Worm (Caenorhabditis elegans) whole organism, midembryonic: ENCODE data around the gene let-4.

Experiments
- T22C8.4 ChIP-seq: fragments of 200-800 bp; sonication (Bioruptor generic); IDR thresholded peaks from 2 replicates; pipeline ENCODE4 v1.3.6; 2022; ENCODE audit warnings: missing genetic modification characterization, missing compliant biosample characterization
- cog-1 ChIP-seq: sonication (generic microtip); optimal IDR thresholded peaks from 2 replicates; lab custom pipeline; 2016; ENCODE audit warnings: missing genetic modification characterization, missing compliant biosample characterization
- flt-1 ChIP-seq: fragments of 200-800 bp; sonication (Bioruptor generic); IDR thresholded peaks from 2 replicates; pipeline ENCODE4 v1.3.6; 2022; ENCODE audit warnings: missing genetic modification characterization, missing compliant biosample characterization
- klf-2 ChIP-seq: fragments of 200-800 bp; sonication (Bioruptor generic); conservative IDR thresholded peaks from 2 replicates; pipeline ENCODE4 v1.3.6; 2022; ENCODE audit warnings: missing genetic modification reagents, missing genetic modification characterization, missing compliant biosample characterization
- med-1 ChIP-seq: sonication (generic microtip); optimal IDR thresholded peaks from 2 replicates; lab custom pipeline; 2017; ENCODE audit warnings: missing genetic modification characterization, mild to moderate bottlenecking, missing compliant biosample characterization, antibody characterized with exemption, missing genetic modification reagents; ENCODE audit not compliant: insufficient read depth
- ref-1 ChIP-seq: fragments of 200-800 bp; sonication (Bioruptor generic); conservative IDR thresholded peaks from 2 replicates; pipeline ENCODE4 v1.3.6; 2022; ENCODE audit warnings: missing genetic modification reagents, missing genetic modification characterization, missing compliant biosample characterization
- tab-1 ChIP-seq: fragments of 200-800 bp; sonication (Bioruptor generic); IDR thresholded peaks from 2 replicates; pipeline ENCODE4 v1.3.6; 2022; ENCODE audit warnings: missing genetic modification characterization, missing compliant biosample characterization
- ztf-23 ChIP-seq: fragments of 200-800 bp; sonication (Bioruptor generic); IDR thresholded peaks from 2 replicates; pipeline ENCODE4 v1.3.6; 2022; ENCODE audit warnings: missing genetic modification reagents, missing genetic modification characterization, missing compliant biosample characterization
- ztf-29 ChIP-seq: fragments of 200-800 bp; sonication (Bioruptor generic); IDR thresholded peaks from 2 replicates; pipeline ENCODE4 v1.3.6; 2022; ENCODE audit warnings: missing genetic modification reagents, missing genetic modification characterization, missing compliant biosample characterization

The let-4 gene

DNA sequence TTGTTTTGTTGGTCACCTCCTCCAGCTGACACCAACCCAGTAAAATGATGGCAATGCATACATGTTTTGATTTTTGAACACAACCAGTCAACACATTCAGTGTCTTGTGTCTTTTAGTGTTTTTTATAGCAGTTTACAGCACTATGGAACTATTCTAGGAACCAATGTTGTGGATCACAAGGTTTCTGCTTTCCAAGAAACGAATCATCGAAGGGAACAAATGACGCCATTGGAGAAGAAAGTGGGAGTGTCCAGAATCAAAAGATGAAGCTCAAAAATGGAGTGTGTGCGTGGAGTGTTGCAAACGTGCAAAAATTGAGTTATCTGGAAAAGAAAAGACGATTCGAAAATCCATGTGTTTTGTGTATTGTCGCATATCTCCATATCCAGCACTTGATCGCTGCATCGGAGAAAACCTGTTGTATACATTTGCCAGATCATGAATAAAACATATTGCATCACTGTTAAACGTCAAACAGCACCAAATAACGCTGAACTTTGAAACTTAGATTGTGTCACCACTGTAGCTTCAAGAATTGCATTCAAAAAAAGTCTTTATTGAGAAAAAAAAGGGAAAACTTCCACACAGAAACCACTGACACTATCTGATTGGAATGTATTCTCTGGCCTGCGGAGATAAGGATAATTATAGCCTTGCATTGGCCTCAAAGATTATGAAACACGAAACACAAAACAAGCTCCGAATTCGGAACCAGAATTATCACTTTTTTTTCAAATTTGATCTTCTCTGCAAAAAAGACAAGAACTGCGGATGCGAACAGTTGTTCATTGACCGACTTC lies 15.2 kb upstream of the let-4 start:
- no peak for TF ChIP-seq med-1 (GFP tag; lab: Kevin White, UChicago)
- TF ChIP-seq cog-1 (tag; lab: Kevin White, UChicago) = no peak
- no peak for TF ChIP-seq T22C8.4 (GFP tag; lab: Robert Waterston, UW)
- TF ChIP-seq ref-1 (GFP tag; lab: Robert Waterston, UW) = no peak
- no peak for TF ChIP-seq tab-1 (GFP tag; lab: Robert Waterston, UW)

DNA sequence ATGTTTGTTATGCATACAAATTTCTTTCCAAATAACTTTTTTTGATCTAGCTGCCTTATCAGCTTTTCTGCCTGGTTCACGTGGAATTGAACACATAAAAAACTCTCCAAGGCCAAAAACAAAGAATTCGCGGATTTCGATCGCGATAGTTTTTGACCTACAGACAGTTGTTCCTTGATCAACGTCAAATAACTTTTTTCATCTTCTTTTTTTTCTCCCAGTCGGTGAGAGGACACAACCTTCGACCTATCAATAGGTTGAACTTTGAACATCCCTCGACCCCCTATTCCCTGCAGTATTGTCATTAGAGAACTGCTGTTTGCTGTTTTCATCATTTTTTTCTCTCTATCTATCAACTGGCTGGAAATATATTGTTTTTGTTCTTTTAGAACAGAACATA lies 13.9 kb upstream of the let-4 start:
- TF ChIP-seq med-1 (GFP tag; lab: Kevin White, UChicago) (no peak), T22C8.4 (GFP tag; lab: Robert Waterston, UW) (no peak), klf-2 (GFP tag; lab: Robert Waterston, UW) (no peak)

DNA sequence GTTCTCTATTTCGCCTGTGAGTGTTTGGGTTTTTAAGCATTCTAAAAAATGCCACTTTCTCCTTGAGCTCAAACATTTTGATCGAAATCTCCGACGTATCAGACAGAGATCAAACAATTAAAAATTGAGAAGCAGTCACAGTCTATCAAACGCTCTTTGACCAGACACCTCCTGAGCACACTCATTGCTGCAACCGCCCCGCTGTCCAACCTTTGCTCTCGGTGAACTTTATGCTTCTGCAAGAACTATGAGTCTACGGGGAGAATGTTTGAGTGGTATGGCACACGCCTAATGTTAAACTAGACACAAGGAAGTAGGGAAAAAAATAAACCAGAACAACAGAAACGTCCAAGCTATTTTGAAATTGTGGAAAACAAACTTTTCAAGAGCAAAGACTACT lies 12.5 kb upstream of the let-4 start:
- no peak for TF ChIP-seq flt-1
- TF ChIP-seq tab-1 (GFP tag; lab: Robert Waterston, UW) = no peak
- no peak for TF ChIP-seq cog-1 (tag; lab: Kevin White, UChicago)
- no peak for TF ChIP-seq ztf-29 (GFP tag; lab: Robert Waterston, UW)
- no peak for TF ChIP-seq klf-2 (GFP tag; lab: Robert Waterston, UW)

DNA sequence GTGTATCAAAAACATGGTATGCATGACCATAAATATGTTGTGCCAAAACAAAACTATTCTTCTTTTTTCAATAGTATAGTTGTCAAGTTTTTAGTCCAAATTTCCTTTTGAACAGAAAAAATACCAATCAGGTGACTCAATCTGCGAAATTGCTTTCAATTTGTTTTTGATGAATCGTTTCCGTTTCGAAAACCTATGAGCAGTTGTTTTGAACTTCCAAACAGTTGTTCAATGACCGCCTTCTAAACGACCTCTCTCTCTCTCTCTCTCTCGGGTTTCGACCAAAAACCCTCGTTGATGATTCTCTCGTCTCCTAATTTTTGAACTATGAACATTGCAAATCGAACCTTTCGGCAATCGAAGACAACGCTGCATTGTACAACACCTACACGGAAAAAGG lies 11.7 kb upstream of the let-4 start:
- TF ChIP-seq cog-1 (tag; lab: Kevin White, UChicago) (no peak), ref-1 (GFP tag; lab: Robert Waterston, UW) (no peak), flt-1 (no peak), klf-2 (GFP tag; lab: Robert Waterston, UW) (no peak), ztf-29 (GFP tag; lab: Robert Waterston, UW) (no peak), T22C8.4 (GFP tag; lab: Robert Waterston, UW) (no peak), tab-1 (GFP tag; lab: Robert Waterston, UW) (no peak), ztf-23 (GFP tag; lab: Robert Waterston, UW) (no peak), med-1 (GFP tag; lab: Kevin White, UChicago) (no peak)

DNA sequence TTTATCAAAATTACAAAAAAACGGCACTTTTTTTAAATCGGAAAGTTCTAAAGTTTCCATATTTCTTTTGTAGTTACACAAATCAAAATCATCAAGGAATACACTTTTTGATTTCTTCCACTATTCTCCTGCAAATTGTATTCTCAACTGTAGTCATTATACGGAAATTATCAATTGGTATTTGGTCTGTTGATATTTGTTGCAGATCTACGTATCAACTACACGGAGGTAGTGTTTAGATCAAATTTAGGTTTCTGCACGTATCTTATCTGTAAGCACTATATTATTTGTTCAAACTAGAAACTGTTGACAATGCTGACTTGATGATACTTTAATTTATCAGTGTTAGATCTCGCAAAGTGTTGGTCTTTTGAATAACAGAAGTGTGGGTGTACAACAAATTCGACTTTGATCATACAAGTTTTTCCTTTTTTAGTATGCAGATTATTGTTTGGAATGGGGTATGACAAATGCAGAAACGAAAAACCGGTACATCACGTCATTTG lies 9.4 kb upstream of the let-4 start:
- TF ChIP-seq ref-1 (GFP tag; lab: Robert Waterston, UW) (no peak), tab-1 (GFP tag; lab: Robert Waterston, UW) (no peak)

DNA sequence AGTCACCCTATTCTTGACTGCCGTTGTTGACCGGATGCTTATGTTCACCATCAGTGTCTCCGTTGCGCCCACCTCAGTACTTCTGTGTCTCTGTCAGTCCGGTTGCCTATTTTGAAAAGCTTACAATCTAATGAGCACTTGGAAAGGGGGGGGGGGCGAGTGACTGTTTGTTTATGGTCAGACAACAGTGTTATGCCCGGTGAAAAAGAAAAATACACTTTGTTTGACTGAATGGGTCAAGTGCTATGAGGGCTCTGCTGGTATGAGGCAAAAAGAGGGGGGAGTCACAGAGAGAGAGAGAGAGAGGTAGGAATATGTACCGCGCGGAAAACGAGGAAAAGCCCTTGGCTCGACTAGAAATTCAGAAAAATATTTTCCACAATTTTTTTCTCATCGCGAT lies 6.5 kb upstream of the let-4 start:
- TF ChIP-seq T22C8.4 (GFP tag; lab: Robert Waterston, UW) (no peak), cog-1 (tag; lab: Kevin White, UChicago) (no peak), ztf-23 (GFP tag; lab: Robert Waterston, UW) (no peak), tab-1 (GFP tag; lab: Robert Waterston, UW) (no peak), ref-1 (GFP tag; lab: Robert Waterston, UW) (no peak), flt-1 (no peak), med-1 (GFP tag; lab: Kevin White, UChicago) (no peak), klf-2 (GFP tag; lab: Robert Waterston, UW) (no peak)

DNA sequence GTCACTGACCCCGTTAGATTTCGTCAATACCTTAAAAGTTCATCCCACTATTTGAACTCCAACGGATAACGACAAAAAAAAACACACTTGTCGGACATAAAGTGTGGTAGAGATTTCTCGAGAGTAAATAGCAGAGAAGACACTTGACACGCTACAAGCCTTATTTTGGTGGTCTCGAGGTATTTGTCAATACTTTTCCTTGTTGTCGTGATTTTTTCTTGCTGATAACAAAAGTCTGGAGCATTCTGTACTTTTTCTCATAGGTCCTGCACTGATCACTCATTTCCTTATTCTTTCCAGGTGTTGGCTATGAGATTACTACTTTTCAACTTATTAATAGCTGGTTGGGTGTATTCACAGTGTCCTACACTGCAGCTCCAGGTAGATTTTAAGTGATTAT lies 5.3 kb upstream of the let-4 start, which contains the start of gene lron-1:
Gene lron-1 (plus strand): TSS at position 301 of the 400 bp plus-strand sequence.
- TF ChIP-seq tab-1 (GFP tag; lab: Robert Waterston, UW) (no peak), ztf-29 (GFP tag; lab: Robert Waterston, UW) (no peak), cog-1 (tag; lab: Kevin White, UChicago) (no peak), med-1 (GFP tag; lab: Kevin White, UChicago) (no peak), flt-1 (no peak)

DNA sequence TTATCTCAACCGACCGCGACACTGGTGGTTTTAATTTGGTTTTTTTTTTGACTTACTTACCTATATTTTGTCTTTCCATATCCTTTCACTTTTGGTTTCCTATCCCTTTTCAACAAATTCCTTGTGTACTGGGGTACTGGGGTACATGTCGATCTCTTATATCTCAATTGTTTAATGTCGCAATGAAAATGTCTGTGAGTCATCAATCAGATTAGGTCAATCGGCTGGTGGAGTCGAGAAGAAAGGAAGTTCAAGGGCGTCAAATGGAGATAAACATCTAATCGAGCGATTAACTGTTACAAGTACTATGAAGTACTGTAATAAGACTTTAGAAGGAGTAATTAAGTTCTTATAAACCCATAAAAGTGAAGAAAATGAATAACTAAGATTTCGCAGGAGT lies 1.8 kb upstream of the let-4 start:
- TF ChIP-seq ref-1 (GFP tag; lab: Robert Waterston, UW) (no peak), med-1 (GFP tag; lab: Kevin White, UChicago) (no peak), tab-1 (GFP tag; lab: Robert Waterston, UW) (no peak), ztf-29 (GFP tag; lab: Robert Waterston, UW) (no peak)

DNA sequence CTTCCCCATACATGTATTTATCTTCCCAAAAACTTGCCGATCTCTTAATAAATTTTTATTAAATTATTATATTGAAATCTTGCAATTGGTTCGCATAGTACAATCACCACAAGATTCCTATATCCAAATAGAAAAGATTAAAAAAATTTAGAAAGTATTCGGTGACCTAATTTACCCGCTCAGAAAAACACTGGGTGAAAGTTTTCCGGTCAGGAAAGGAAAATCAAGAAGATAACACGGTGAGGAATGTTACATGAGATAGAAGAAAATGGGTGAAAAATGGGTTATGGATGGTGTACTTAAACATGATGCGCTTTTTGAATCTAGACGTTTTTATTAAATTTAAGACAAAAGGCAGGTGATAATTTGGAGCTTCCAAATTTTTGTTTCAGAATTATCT lies 3.1 kb downstream of the let-4 start:
- TF ChIP-seq tab-1 (GFP tag; lab: Robert Waterston, UW) = no peak
- TF ChIP-seq flt-1 = no peak
- no peak for TF ChIP-seq T22C8.4 (GFP tag; lab: Robert Waterston, UW)
- no peak for TF ChIP-seq ref-1 (GFP tag; lab: Robert Waterston, UW)
- no peak for TF ChIP-seq ztf-29 (GFP tag; lab: Robert Waterston, UW)
- TF ChIP-seq med-1 (GFP tag; lab: Kevin White, UChicago) = no peak
- TF ChIP-seq klf-2 (GFP tag; lab: Robert Waterston, UW) = no peak
- TF ChIP-seq ztf-23 (GFP tag; lab: Robert Waterston, UW) = no peak
- no peak for TF ChIP-seq cog-1 (tag; lab: Kevin White, UChicago)

DNA sequence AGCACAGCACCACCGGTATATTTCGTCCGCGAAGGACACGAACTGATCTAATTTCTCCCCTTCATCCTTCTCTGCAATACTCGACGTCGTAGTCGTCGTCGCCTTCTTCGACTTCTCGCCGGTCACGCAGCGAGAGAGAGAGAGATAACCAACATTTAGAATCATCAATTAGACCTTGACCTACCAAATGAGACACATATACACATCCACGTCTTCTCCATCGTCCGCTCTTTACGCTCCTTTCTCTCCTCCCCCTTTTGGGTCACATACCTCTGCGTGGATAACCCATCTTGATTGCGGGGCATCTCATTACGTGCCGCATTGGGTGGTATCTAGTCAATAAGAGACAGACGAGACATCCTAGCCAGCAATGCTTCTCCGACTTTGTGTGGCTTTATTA lies 3.7 kb downstream of the let-4 start, which contains the start of gene sym-1:
Gene sym-1 (plus strand): TSS at position 194 of the 400 bp plus-strand sequence.
- TF ChIP-seq ztf-23 (GFP tag; lab: Robert Waterston, UW) (no peak), klf-2 (GFP tag; lab: Robert Waterston, UW) (no peak), T22C8.4 (GFP tag; lab: Robert Waterston, UW) (no peak), flt-1 (no peak), med-1 (GFP tag; lab: Kevin White, UChicago) (no peak), ztf-29 (GFP tag; lab: Robert Waterston, UW) (no peak), cog-1 (tag; lab: Kevin White, UChicago) (no peak), ref-1 (GFP tag; lab: Robert Waterston, UW) (no peak), tab-1 (GFP tag; lab: Robert Waterston, UW) (no peak)
